Worm (Caenorhabditis elegans): Measurements from ENCODE around the gene R166.3.

R166.3 gene

ce11 chrII:10545924-10546783 lies 7.0 kb upstream of the R166.3 start:
- no peak for TF ChIP-seq unc-62 (GFP tag; optimal IDR thresholded peaks at IDR 0.05)

- no peak for TF ChIP-seq unc-62 (GFP tag; optimal IDR thresholded peaks at IDR 0.05)
These were observed 6.1 kb upstream of the R166.3 start for ce11 chrII:10545213-10545612.

- TF ChIP-seq unc-62 (GFP tag; optimal IDR thresholded peaks at IDR 0.05): no peak
These were observed 5.3 kb upstream of the R166.3 start for ce11 chrII:10544374-10544908.

ce11 chrII:10543457-10544137 lies 4.5 kb upstream of the R166.3 start:
- TF ChIP-seq unc-62 (GFP tag; optimal IDR thresholded peaks at IDR 0.05): no peak

ce11 chrII:10542654-10543456 lies 3.7 kb upstream of the R166.3 start:
- TF ChIP-seq unc-62 (GFP tag; optimal IDR thresholded peaks at IDR 0.05): no peak

DNA sequence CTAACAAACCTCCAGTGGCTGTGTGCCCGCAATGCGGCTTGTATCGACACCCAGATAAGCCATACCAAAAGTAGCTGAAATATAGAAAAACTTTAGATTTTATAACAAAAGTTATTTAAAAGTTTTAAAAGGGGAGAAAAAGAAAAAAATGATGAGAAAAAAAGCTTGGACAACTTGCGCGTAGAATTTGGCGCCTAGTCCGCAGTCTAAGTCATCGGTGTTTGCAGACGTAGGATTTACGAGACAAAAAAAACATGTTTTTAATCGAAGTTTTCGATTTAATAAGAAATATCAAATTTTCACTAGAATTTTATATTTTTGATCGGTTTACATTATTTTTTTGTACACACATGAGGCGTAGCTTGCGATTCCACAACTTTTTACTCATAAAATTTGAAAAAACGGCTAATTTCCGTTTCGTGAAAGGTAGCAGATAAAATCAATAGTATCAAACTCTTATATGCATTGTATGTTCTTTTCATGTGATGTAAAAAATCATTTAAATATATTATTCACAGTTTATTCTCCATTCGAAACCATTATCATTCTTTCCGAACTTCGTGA lies 2.9 kb upstream of the R166.3 start, which contains the start of gene pro-1:
TSS of gene pro-1 (minus strand) at position 74 of the 564 bp plus-strand sequence.
- no peak for TF ChIP-seq unc-62 (GFP tag; optimal IDR thresholded peaks at IDR 0.05)

- TF ChIP-seq unc-62 (GFP tag; optimal IDR thresholded peaks at IDR 0.05): no peak
These were observed 1.1 kb downstream of the R166.3 start for ce11 chrII:10537988-10538387.

DNA sequence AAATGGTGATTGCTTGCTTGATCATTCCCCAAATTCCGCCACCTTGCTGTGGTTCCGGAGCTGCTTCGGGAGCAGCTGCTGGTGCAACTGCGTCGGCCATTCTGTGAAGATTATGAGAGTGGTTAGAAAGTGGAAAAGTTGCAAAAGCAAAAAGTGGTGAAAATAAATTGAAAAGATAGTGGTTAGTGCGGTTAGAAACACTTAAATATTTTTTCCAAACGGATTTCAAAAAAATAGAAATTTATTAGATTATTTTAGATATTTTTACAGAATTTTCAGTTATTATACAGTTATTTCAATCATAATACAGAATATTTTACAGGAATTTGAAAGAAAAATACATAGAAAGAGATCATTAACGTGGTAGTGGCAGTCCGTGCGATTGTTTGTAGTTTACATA lies 1.6 kb downstream of the R166.3 start, which contains the start of gene R166.2:
TSS of gene R166.2 (minus strand) at position 101 of the 400 bp plus-strand sequence.
- TF ChIP-seq unc-62 (GFP tag; optimal IDR thresholded peaks at IDR 0.05): no peak

DNA sequence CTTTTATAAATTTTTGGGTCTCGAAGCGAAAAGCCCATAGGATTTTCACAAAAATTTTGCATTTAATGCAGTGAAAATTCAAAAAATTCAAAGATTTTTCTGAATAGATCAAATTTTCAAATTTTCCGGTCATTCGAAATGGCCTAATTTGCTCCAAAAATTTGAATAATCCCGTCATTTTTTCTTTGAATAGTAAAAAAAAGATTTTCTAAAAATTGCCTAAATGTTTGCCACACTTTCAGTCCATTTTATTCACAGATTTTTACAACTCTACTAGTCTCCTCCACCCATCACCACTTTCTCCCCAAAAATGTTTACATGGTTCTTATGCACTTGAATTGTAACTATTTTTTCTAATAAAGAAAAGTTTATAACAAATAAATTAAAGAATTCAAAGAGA lies 5.1 kb downstream of the R166.3 start:
- TF ChIP-seq unc-62 (GFP tag; optimal IDR thresholded peaks at IDR 0.05): no peak

- TF ChIP-seq unc-62 (GFP tag; optimal IDR thresholded peaks at IDR 0.05): no peak
These were observed 7.5 kb downstream of the R166.3 start for ce11 chrII:10531604-10532003.

DNA sequence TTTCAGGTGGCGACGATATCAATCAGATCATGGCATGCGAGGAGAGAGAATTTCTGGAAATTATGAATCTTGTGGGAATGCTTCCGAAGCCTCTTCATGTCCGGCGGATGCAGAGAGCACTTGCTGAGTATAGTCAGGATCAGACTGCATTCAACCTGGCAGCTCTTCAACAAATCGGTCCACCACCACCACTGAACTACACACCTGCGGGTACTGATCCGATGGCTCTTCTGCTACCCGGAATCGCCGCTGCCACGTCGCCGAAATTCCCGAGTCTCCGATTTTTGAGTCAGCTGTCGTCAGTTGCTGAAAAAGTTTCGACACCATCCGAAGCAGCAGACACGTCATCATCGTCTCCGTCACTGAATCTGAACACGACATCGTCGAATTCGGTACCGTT lies 8.2 kb downstream of the R166.3 start:
- no peak for TF ChIP-seq unc-62 (GFP tag; optimal IDR thresholded peaks at IDR 0.05)

ce11 chrII:10529218-10529751 lies 9.8 kb downstream of the R166.3 start:
- no peak for TF ChIP-seq unc-62 (GFP tag; optimal IDR thresholded peaks at IDR 0.05)

DNA sequence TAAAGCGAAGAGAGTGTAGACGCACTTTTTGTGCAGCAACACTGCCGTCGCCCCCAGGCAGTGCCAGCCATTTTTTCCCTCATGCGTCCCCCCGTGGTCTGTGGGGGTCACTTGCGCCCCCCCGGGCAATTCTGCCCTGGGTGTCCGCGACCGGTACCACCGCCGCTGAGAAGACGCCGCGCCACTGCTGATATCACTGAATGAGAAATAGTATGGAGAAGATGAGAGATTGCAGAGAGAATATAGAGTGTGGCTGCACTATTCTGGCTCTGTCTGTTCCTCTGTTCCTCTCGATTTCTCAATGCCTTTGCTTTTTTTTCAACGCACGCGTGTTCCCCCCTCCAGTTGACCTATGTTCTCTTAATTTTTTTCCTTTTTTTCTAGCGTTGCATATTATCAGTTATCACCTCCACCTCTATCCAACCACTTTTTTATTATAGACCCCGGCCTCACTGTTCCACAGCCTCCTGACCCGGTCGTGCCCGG lies 11.4 kb downstream of the R166.3 start, which contains the start of gene mab-10:
TSS of gene mab-10 (plus strand) at position 436 of the 486 bp plus-strand sequence.
- no peak for TF ChIP-seq unc-62 (GFP tag; optimal IDR thresholded peaks at IDR 0.05)

DNA sequence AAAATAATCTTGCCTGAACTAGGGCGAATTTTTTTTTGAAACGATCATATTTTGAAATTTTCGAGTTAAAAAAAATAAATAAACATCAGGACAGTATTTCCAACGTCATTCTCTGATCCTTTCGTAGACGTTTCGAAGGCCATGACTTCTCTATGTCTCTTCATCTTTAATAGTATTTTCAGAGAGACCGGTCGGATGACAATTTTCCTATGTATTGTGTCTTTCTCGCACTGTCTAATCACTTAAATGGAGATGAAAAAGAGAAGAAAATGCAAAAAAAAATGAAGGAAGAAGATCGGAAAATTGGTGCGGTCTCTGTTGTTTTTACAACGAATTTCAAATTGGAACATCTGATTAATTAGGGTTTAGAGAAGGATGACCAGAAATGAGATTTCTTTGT lies 14.0 kb downstream of the R166.3 start:
- TF ChIP-seq unc-62 (GFP tag; optimal IDR thresholded peaks at IDR 0.05): no peak

DNA sequence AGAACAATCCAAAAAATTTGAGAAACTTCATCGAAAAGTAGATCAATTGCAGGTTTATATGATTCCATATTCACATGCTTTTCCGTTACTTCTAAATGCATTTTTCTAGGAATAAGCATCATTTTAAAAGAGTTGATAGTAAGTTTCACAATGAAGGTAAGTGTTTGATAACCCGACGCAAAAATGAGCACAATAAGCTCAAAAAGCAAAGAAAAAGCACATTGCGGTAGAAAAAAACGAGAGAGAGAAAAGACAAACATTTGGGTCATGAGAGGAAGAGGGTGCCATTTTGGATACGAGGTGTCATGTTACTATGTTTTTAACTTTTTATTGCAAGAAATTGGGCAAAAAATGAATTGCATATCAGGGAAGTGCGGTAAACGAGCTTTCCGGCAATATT lies 14.8 kb downstream of the R166.3 start, which contains the start of gene F59B10.6:
TSS of gene F59B10.6 (minus strand) at position 101 of the 400 bp plus-strand sequence.
- TF ChIP-seq unc-62 (GFP tag; optimal IDR thresholded peaks at IDR 0.05): no peak
